Worm (Caenorhabditis elegans) whole organism, L4/young adult: ENCODE results near the gene Y62F5A.12.

ENCODE experiments used
- W03F9.2 ChIP-seq: fragments of 150-350 bp; optimal IDR thresholded peaks from 2 replicates; lab custom pipeline; 2014; ENCODE audit warnings: missing biosample characterization, missing genetic modification characterization
- dao-5 ChIP-seq: sonication (generic microtip); optimal IDR thresholded peaks from 2 replicates; lab custom pipeline; 2016; ENCODE audit warnings: missing genotype, missing genetic modification characterization, moderate library complexity, missing compliant biosample characterization
- him-1 ChIP-seq: sonication (generic microtip); optimal IDR thresholded peaks from 2 replicates; lab custom pipeline; 2016; ENCODE audit warnings: missing genotype, missing genetic modification reagents, missing genetic modification characterization, missing compliant biosample characterization

DNA sequence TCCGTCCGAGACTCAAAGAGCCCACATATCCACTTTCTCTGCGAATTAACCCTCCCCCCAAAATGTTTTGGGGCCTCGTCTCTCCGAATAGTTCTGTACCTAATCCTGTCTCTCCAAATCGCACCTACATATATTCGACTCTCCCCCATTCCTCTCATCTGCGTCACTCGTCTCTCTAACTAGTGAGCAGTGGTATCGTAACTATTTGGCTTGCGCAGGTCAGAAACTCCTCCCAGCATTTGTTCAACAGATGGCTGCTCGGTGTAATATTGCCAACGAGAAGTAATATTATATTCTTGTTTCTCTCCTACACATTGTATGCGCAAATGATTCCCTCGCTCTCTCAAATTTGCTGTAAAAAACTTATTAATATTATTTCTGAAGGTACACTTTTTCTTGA, 21.4 kb upstream of the Y62F5A.12 start, which contains the start of gene F54D5.24:
- TF ChIP-seq dao-5 (tag; lab: Kevin White, UChicago) (no peak), him-1 (tag; lab: Kevin White, UChicago) (no peak), W03F9.2 (tag; lab: Kevin White, UChicago) (no peak)
